Fruit fly (Drosophila melanogaster) whole organism, prepupa: ENCODE measurements around the gene CG32374.

Experiments used
- CG11762 ChIP-seq: fragments of 200-800 bp; sonication (Bioruptor generic); optimal IDR thresholded peaks from 3 replicates; lab custom pipeline; 2016; ENCODE audit warnings: missing biosample characterization, missing genetic modification characterization; ENCODE audit not compliant: insufficient read depth
- CG31627 ChIP-seq: fragments of 200-800 bp; sonication (Bioruptor generic); optimal IDR thresholded peaks from 3 replicates; lab custom pipeline; 2016; ENCODE audit warnings: missing biosample characterization, missing genetic modification characterization
- CG3919 ChIP-seq: fragments of 200-800 bp; sonication (Bioruptor generic); optimal IDR thresholded peaks from 3 replicates; lab custom pipeline; 2016; ENCODE audit warnings: missing biosample characterization, missing genetic modification characterization
- CG6792 ChIP-seq: fragments of 200-800 bp; sonication (Bioruptor generic); optimal IDR thresholded peaks from 3 replicates; lab custom pipeline; 2016; ENCODE audit warnings: missing biosample characterization, missing genetic modification characterization
- CG7368 ChIP-seq: fragments of 200-800 bp; sonication (Bioruptor generic); optimal IDR thresholded peaks from 3 replicates; lab custom pipeline; 2016; ENCODE audit warnings: missing biosample characterization, missing genetic modification characterization
- Hr39 ChIP-seq: fragments of 200-800 bp; sonication (Bioruptor generic); optimal IDR thresholded peaks from 2 replicates; lab custom pipeline; 2016; ENCODE audit warnings: missing biosample characterization, missing genetic modification characterization
- Lpt ChIP-seq: fragments of 200-800 bp; sonication (Bioruptor generic); optimal IDR thresholded peaks from 3 replicates; lab custom pipeline; 2016; ENCODE audit warnings: missing biosample characterization, missing genetic modification characterization
- OdsH ChIP-seq: fragments of 200-800 bp; sonication (Bioruptor generic); optimal IDR thresholded peaks from 3 replicates; lab custom pipeline; 2016; ENCODE audit warnings: missing biosample characterization, missing genetic modification characterization
- fd59A ChIP-seq: fragments of 200-800 bp; sonication (Bioruptor generic); optimal IDR thresholded peaks from 2 replicates; lab custom pipeline; 2017; ENCODE audit warnings: missing biosample characterization, mild to moderate bottlenecking, missing genetic modification characterization, missing genetic modification reagents
- fkh ChIP-seq: fragments of 200-800 bp; sonication (Bioruptor generic); optimal IDR thresholded peaks from 3 replicates; lab custom pipeline; 2017; ENCODE audit warnings: missing biosample characterization, mild to moderate bottlenecking, missing genetic modification characterization, moderate library complexity
- lz ChIP-seq: fragments of 200-800 bp; sonication (Bioruptor generic); optimal IDR thresholded peaks from 3 replicates; lab custom pipeline; 2016; ENCODE audit warnings: missing biosample characterization, missing genetic modification characterization

DNA sequence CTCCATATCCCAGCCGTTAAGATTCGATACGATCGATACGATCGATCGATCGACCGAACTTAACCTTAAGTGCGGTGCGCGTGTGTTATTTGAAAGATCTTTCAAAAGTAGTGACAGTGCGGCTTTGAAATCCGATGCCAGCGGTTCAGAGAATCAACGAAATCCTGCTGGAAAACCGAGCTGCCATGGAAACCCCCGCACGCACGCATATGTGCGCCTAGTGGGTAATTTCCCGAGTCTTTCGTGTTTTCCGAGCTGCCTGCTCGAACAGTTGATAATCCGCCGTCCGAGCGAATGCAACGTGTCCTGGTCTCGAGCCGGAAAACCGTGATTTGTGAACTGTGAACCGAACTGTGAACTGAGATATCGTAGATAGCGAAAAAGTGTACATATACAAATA is 21.7 kb downstream of the CG32374 start:
- TF ChIP-seq lz (GFP tag; lab: Kevin White, UChicago) (no peak), Hr39 (GFP tag; lab: Kevin White, UChicago) (no peak), fkh (no peak), CG3919 (GFP tag; lab: Kevin White, UChicago) (no peak), CG6792 (GFP tag; lab: Kevin White, UChicago) (no peak), CG7368 (no peak), CG11762 (GFP tag; lab: Kevin White, UChicago) (no peak), Lpt (GFP tag; lab: Kevin White, UChicago) (no peak), CG31627 (no peak), OdsH (no peak), fd59A (GFP tag; lab: Kevin White, UChicago) (no peak)
